Fruit fly (Drosophila melanogaster) whole organism, prepupa: ENCODE results near the gene CG34404.

ENCODE experiments used
- Blimp-1 ChIP-seq: fragments of 200-800 bp; sonication (Bioruptor generic); optimal IDR thresholded peaks from 3 replicates; lab custom pipeline; 2017; ENCODE audit warnings: missing biosample characterization, missing genetic modification characterization, mild to moderate bottlenecking, moderate library complexity, missing genetic modification reagents
- CG10631 ChIP-seq: fragments of 200-800 bp; sonication (Bioruptor generic); optimal IDR thresholded peaks from 2 replicates; lab custom pipeline; 2016; ENCODE audit warnings: missing biosample characterization, missing genetic modification characterization
- CG10669 ChIP-seq: fragments of 200-800 bp; sonication (Bioruptor generic); optimal IDR thresholded peaks from 3 replicates; lab custom pipeline; 2018; ENCODE audit warnings: missing biosample characterization, mild to moderate bottlenecking, missing genetic modification characterization, moderate library complexity
- CG11762 ChIP-seq: fragments of 200-800 bp; sonication (Bioruptor generic); optimal IDR thresholded peaks from 3 replicates; lab custom pipeline; 2016; ENCODE audit warnings: missing biosample characterization, missing genetic modification characterization; ENCODE audit not compliant: insufficient read depth
- CG11902 ChIP-seq: fragments of 200-800 bp; sonication (Bioruptor generic); optimal IDR thresholded peaks from 3 replicates; lab custom pipeline; 2016; ENCODE audit warnings: missing biosample characterization, missing genetic modification characterization
- CG15336 ChIP-seq: fragments of 200-800 bp; sonication (Bioruptor generic); IDR thresholded peaks from 2 replicates; pipeline ENCODE4 v1.3.6; 2022; ENCODE audit warnings: missing biosample characterization, missing genetic modification characterization
- CG16779 ChIP-seq: fragments of 200-800 bp; sonication (Bioruptor generic); optimal IDR thresholded peaks from 3 replicates; lab custom pipeline; 2017; ENCODE audit warnings: missing biosample characterization, mild to moderate bottlenecking, missing genetic modification characterization
- CG3032 ChIP-seq: fragments of 200-800 bp; optimal IDR thresholded peaks from 2 replicates; lab custom pipeline; 2019; ENCODE audit warnings: missing biosample characterization, mild to moderate bottlenecking, missing genetic modification characterization, moderate library complexity
- CG31627 ChIP-seq: fragments of 200-800 bp; sonication (Bioruptor generic); optimal IDR thresholded peaks from 3 replicates; lab custom pipeline; 2016; ENCODE audit warnings: missing biosample characterization, missing genetic modification characterization
- CG34406 ChIP-seq: fragments of 200-800 bp; sonication (Bioruptor generic); optimal IDR thresholded peaks from 3 replicates; lab custom pipeline; 2016; ENCODE audit warnings: missing biosample characterization, missing genetic modification characterization
- CG4318 ChIP-seq: fragments of 200-800 bp; sonication (Bioruptor generic); optimal IDR thresholded peaks from 3 replicates; lab custom pipeline; 2017; ENCODE audit warnings: missing biosample characterization, mild to moderate bottlenecking, missing genetic modification characterization
- CG6163 ChIP-seq: fragments of 200-800 bp; sonication (Bioruptor generic); IDR thresholded peaks from 3 replicates; pipeline ENCODE4 v1.3.6; 2022; ENCODE audit warnings: missing biosample characterization, missing genetic modification characterization
- CG6276 ChIP-seq: fragments of 200-800 bp; sonication (Bioruptor generic); optimal IDR thresholded peaks from 2 replicates; lab custom pipeline; 2017; ENCODE audit warnings: missing biosample characterization, mild to moderate bottlenecking, missing genetic modification characterization
- CG6792 ChIP-seq: fragments of 200-800 bp; sonication (Bioruptor generic); optimal IDR thresholded peaks from 3 replicates; lab custom pipeline; 2016; ENCODE audit warnings: missing biosample characterization, missing genetic modification characterization
- CG6808 ChIP-seq: fragments of 200-800 bp; sonication (Bioruptor generic); optimal IDR thresholded peaks from 3 replicates; lab custom pipeline; 2017; ENCODE audit warnings: missing biosample characterization, missing genetic modification characterization, mild to moderate bottlenecking, moderate library complexity, missing genetic modification reagents
- CG8319 ChIP-seq: fragments of 200-800 bp; sonication (Bioruptor generic); optimal IDR thresholded peaks from 3 replicates; lab custom pipeline; 2016; ENCODE audit warnings: missing biosample characterization, missing genetic modification characterization
- CG8632 ChIP-seq: fragments of 200-800 bp; sonication (Bioruptor generic); optimal IDR thresholded peaks from 3 replicates; lab custom pipeline; 2016; ENCODE audit warnings: missing biosample characterization, missing genetic modification characterization
- CG9139 ChIP-seq: fragments of 200-800 bp; sonication (Bioruptor generic); optimal IDR thresholded peaks from 3 replicates; lab custom pipeline; 2017; ENCODE audit warnings: missing biosample characterization, mild to moderate bottlenecking, missing genetic modification characterization
- Eip78C ChIP-seq: fragments of 200-800 bp; sonication (Bioruptor generic); peaks from one replicate; lab custom pipeline; 2016; ENCODE audit warnings: missing biosample characterization, missing genetic modification characterization
- Eip93F ChIP-seq: fragments of 200-800 bp; sonication (Bioruptor generic); optimal IDR thresholded peaks from 2 replicates; lab custom pipeline; 2016; ENCODE audit warnings: missing biosample characterization, mild to moderate bottlenecking, missing genetic modification characterization
- Ets21C ChIP-seq: fragments of 200-800 bp; sonication (Bioruptor generic); optimal IDR thresholded peaks from 3 replicates; lab custom pipeline; 2016; ENCODE audit warnings: missing biosample characterization, missing genetic modification characterization
- Ets96B ChIP-seq: fragments of 200-800 bp; optimal IDR thresholded peaks from 2 replicates; lab custom pipeline; 2019; ENCODE audit warnings: missing biosample characterization, mild to moderate bottlenecking, missing genetic modification characterization, moderate library complexity
- Gug ChIP-seq: fragments of 200-800 bp; sonication (Bioruptor generic); IDR thresholded peaks from 2 replicates; pipeline ENCODE4 v1.3.6; 2022; ENCODE audit warnings: missing biosample characterization, missing genetic modification characterization
- Hr38 ChIP-seq: sonication (Bioruptor generic); optimal IDR thresholded peaks from 2 replicates; lab custom pipeline; 2016; ENCODE audit warnings: missing biosample characterization, missing genetic modification characterization
- Smox ChIP-seq: fragments of 200-800 bp; sonication (Bioruptor generic); optimal IDR thresholded peaks from 3 replicates; lab custom pipeline; 2016; ENCODE audit warnings: missing biosample characterization, missing genetic modification characterization
- Sox14 ChIP-seq: fragments of 200-800 bp; sonication (Bioruptor generic); optimal IDR thresholded peaks from 3 replicates; lab custom pipeline; 2016; ENCODE audit warnings: missing biosample characterization, missing genetic modification characterization
- Sox15 ChIP-seq: fragments of 200-800 bp; sonication (Bioruptor generic); optimal IDR thresholded peaks from 3 replicates; lab custom pipeline; 2016; ENCODE audit warnings: missing biosample characterization, missing genetic modification characterization
- achi ChIP-seq: fragments of 200-800 bp; sonication (Bioruptor generic); optimal IDR thresholded peaks from 3 replicates; lab custom pipeline; 2016; ENCODE audit warnings: missing biosample characterization, missing genetic modification characterization
- acj6 ChIP-seq: fragments of 200-800 bp; sonication (Bioruptor generic); optimal IDR thresholded peaks from 3 replicates; lab custom pipeline; 2016; ENCODE audit warnings: missing biosample characterization, missing genetic modification characterization
- cyc ChIP-seq: fragments of 200-800 bp; sonication (Bioruptor generic); optimal IDR thresholded peaks from 3 replicates; lab custom pipeline; 2016; ENCODE audit warnings: missing biosample characterization, missing genetic modification characterization
- dac ChIP-seq: fragments of 200-800 bp; sonication (Bioruptor generic); optimal IDR thresholded peaks from 2 replicates; lab custom pipeline; 2017; ENCODE audit warnings: missing biosample characterization, mild to moderate bottlenecking, missing genetic modification characterization
- dsx ChIP-seq: fragments of 200-800 bp; optimal IDR thresholded peaks from 3 replicates; lab custom pipeline; 2019; ENCODE audit warnings: missing biosample characterization, mild to moderate bottlenecking, missing genetic modification characterization, moderate library complexity; ENCODE audit not compliant: poor library complexity, severe bottlenecking
- eg ChIP-seq: fragments of 200-800 bp; sonication (Bioruptor generic); IDR thresholded peaks from 3 replicates; pipeline ENCODE4 v1.3.6; 2022; ENCODE audit warnings: missing biosample characterization, missing genetic modification characterization
- esn ChIP-seq: fragments of 200-800 bp; sonication (Bioruptor generic); optimal IDR thresholded peaks from 2 replicates; lab custom pipeline; 2016; ENCODE audit warnings: missing biosample characterization, mild to moderate bottlenecking, missing genetic modification characterization, moderate library complexity
- fd59A ChIP-seq: fragments of 200-800 bp; sonication (Bioruptor generic); optimal IDR thresholded peaks from 2 replicates; lab custom pipeline; 2017; ENCODE audit warnings: missing biosample characterization, mild to moderate bottlenecking, missing genetic modification characterization, missing genetic modification reagents
- fkh ChIP-seq: fragments of 200-800 bp; sonication (Bioruptor generic); optimal IDR thresholded peaks from 3 replicates; lab custom pipeline; 2017; ENCODE audit warnings: missing biosample characterization, mild to moderate bottlenecking, missing genetic modification characterization, moderate library complexity
- lz ChIP-seq: fragments of 200-800 bp; sonication (Bioruptor generic); optimal IDR thresholded peaks from 3 replicates; lab custom pipeline; 2016; ENCODE audit warnings: missing biosample characterization, missing genetic modification characterization
- pdm3 ChIP-seq: fragments of 200-800 bp; sonication (Bioruptor generic); optimal IDR thresholded peaks from 3 replicates; lab custom pipeline; 2016; ENCODE audit warnings: missing biosample characterization, missing genetic modification characterization
- ss ChIP-seq, 2 experiments: fragments of 200-800 bp; sonication (Bioruptor generic); optimal IDR thresholded peaks; 2 replicates in 1 of 2; 3 replicates in 1 of 2; lab custom pipeline; 2017 to 2018; ENCODE audit warnings: mild to moderate bottlenecking in 2 of 2, missing biosample characterization in 2 of 2, missing genetic modification characterization in 2 of 2, moderate library complexity in 1 of 2
- topi ChIP-seq: fragments of 200-800 bp; sonication (Bioruptor generic); optimal IDR thresholded peaks from 3 replicates; lab custom pipeline; 2016; ENCODE audit warnings: missing biosample characterization, missing genetic modification characterization

CG34404 gene

DNA sequence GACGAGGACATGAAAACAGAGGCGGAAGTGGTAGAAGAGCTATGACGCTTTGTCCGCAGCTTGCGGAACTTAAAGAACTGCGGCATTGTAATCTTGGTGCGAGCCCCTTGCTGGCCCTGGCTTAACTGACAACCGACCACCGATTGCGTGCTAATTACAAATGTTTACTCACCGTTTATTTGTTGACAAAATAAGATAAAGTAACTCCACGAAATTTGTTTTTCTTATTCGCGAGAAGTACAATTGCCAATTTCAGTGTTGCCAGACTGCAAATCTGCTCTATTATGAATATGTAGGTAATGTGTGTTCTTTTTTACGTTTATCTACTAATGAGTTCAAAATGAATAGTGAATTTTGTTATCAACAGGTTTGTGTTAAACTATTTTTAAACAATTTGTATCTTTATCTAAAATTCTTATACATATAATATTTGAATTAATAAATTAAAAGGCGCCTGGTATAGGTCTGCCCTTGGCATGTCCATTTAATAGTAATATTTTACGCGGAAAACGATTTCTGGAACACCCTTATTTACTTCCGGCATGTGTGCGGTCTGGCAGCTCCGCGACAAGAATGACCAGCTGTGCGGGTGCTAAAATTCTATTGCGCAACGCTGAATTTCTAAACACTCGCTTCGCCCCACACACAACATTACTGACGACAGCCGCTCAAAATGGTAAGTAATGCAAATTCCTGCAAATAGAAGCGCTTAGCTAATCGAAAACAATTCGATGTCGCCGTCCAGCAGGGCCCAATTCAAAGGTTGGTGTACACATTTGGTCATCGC, 10.6 kb downstream of the CG34404 start, which contains the start of the genes Atg4b and Hibch (continued):
- no peak for TF ChIP-seq CG16779 (tag; lab: Kevin White, UChicago)
- TF ChIP-seq CG4318, result no peak
- no peak for TF ChIP-seq CG6808 (GFP tag; lab: Kevin White, UChicago)
- TF ChIP-seq dac, result peak; percentile 72
- peak; percentile 70 for TF ChIP-seq CG8319 (GFP tag; lab: Kevin White, UChicago)
- peak; percentile 73 for TF ChIP-seq Blimp-1
- TF ChIP-seq CG9139, result no peak
- TF ChIP-seq CG6276 (GFP tag; lab: Kevin White, UChicago), result no peak
- TF ChIP-seq CG31627 (GFP tag; lab: Kevin White, UChicago), result peak; percentile 61
- TF ChIP-seq Sox14 (GFP tag; lab: Kevin White, UChicago), result no peak
- no peak for TF ChIP-seq Ets21C
- peak; percentile 60 for TF ChIP-seq fd59A (GFP tag; lab: Kevin White, UChicago)
- TF ChIP-seq esn (GFP tag; lab: Kevin White, UChicago), result peak; percentile 79
- TF ChIP-seq fkh (GFP tag; lab: Kevin White, UChicago), result peak; percentile 97
- TF ChIP-seq CG8632 (GFP tag; lab: Kevin White, UChicago), result peak; percentile 73
- TF ChIP-seq CG10631, result peak; percentile 90
- no peak for TF ChIP-seq pdm3
- TF ChIP-seq CG11902 (GFP tag; lab: Kevin White, UChicago), result peak; percentile 85
- TF ChIP-seq achi (GFP tag; lab: Kevin White, UChicago), result no peak
- TF ChIP-seq CG3032 (tag; lab: Kevin White, UChicago), result peak; percentile 91
- peak; percentile 77 for TF ChIP-seq CG6792 (GFP tag; lab: Kevin White, UChicago)

DNA sequence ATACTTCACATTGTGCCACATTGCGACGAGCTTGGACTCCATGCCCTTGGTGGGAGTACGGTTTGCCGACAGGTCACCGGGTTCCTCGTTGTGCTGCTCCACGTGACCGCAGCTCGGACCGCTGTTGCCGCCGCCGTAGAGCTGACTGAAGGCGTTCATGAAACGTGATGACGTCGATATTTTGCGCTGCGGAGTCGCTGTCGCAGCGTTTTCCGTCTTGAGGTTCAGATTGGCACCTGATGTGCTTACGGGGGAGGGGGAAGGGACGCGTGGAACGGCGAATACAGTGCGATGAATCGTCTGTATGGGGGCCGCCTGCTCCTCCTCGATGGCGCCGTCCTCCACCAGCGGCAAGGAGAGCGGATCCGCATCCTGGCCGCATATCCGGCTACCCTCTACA, 11.3 kb downstream of the CG34404 start:
- TF ChIP-seq CG9139 (no peak), ss (GFP tag; optimal IDR thresholded peaks at IDR 0.05; lab: Kevin White, UChicago) (no peak), CG15336 (GFP tag; lab: Robert Waterston, UW) (no peak), topi (GFP tag; lab: Kevin White, UChicago) (no peak), Smox (GFP tag; lab: Kevin White, UChicago) (no peak), CG11762 (GFP tag; lab: Kevin White, UChicago) (no peak), CG6163 (GFP tag; lab: Robert Waterston, UW) (no peak), CG3032 (tag; lab: Kevin White, UChicago) (no peak), Ets96B (tag; lab: Kevin White, UChicago) (no peak), Sox15 (GFP tag; lab: Kevin White, UChicago) (no peak), CG6792 (GFP tag; lab: Kevin White, UChicago) (no peak), fkh (GFP tag; lab: Kevin White, UChicago) (no peak), Eip78C (no peak), CG10631 (no peak), Gug (no peak), Hr38 (GFP tag; lab: Kevin White, UChicago) (no peak)
- TF ChIP-seq, all 60 proteins: peak for 0

DNA sequence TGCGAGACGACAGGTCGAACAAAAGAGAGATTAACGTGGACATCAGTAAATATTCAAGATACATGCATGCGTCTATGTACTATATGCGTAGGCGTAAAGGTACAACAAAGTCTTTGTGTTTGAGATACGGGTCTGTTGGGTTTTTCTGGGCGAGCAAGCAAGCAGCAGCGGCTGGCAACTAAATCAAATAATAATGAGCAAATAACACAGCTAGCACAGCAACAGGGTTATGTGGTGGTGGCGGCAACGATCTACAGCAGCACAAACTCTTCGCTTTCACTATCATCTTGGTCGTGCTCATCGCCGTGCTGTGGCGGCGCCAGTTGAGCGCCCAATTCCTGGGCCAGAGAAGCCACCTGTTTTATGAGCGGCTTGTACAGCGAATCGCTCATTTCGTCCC, 13.4 kb downstream of the CG34404 start:
- no peak for TF ChIP-seq lz (GFP tag; lab: Kevin White, UChicago)
- TF ChIP-seq topi (GFP tag; lab: Kevin White, UChicago), result no peak
- TF ChIP-seq acj6 (GFP tag; lab: Kevin White, UChicago), result no peak
- TF ChIP-seq Smox (GFP tag; lab: Kevin White, UChicago), result no peak
- peak; percentile 93 for TF ChIP-seq fkh (GFP tag; lab: Kevin White, UChicago)
- TF ChIP-seq CG6276 (GFP tag; lab: Kevin White, UChicago), result no peak

DNA sequence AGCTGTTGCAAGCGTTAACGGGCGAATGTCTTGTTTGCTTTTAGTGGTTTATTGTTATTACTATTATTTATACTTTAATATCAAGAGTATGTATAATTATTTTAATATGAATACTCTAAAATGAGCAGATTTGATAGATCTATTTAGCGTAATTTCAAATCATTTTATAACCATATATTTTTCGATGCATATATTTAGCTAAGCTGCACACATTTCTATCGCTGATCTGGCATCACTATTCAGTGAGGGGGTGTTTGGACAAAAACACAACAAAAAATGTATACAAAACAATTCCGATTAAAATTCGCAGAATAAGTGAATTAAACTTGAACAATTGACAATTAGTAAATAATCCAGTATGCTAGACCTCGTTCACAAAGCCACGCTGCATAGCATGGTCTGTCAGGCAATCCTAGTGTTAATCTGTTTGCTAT, 16.5 kb downstream of the CG34404 start, which contains the start of the genes Trs33 and Tmtc4:
TSS of gene Trs33 (minus strand) at position 3 of the 434 bp plus-strand sequence.
TSS of gene Tmtc4 (plus strand) at position 233 of the 434 bp plus-strand sequence.
- TF ChIP-seq lz (GFP tag; lab: Kevin White, UChicago) (peak; percentile 8), CG10631 (peak; percentile 47), eg (GFP tag; lab: Robert Waterston, UW) (no peak), Eip78C (peak; percentile 75), Sox14 (GFP tag; lab: Kevin White, UChicago) (peak; percentile 44), Ets96B (tag; lab: Kevin White, UChicago) (peak; percentile 35), fkh (GFP tag; lab: Kevin White, UChicago) (peak; percentile 96), dsx (GFP tag; lab: Kevin White, UChicago) (peak; percentile 7), cyc (peak; percentile 36), Eip93F (GFP tag; lab: Kevin White, UChicago) (no peak), CG3032 (tag; lab: Kevin White, UChicago) (peak; percentile 54), esn (GFP tag; lab: Kevin White, UChicago) (peak; percentile 54), CG31627 (GFP tag; lab: Kevin White, UChicago) (peak; percentile 10), CG15336 (GFP tag; lab: Robert Waterston, UW) (peak; percentile 29; the same call in 1 of the 2 replicates), Gug (no peak), CG34406 (GFP tag; lab: Kevin White, UChicago) (peak; percentile 24), topi (GFP tag; lab: Kevin White, UChicago) (peak; percentile 25), CG9139 (no peak), CG10669 (GFP tag; lab: Kevin White, UChicago) (peak; percentile 30), CG6792 (GFP tag; lab: Kevin White, UChicago) (no peak)
